Fruit fly (Drosophila melanogaster): ENCODE results near the gene CG14324.
A peak's percentile ranks its signal among the peaks of the same experiment; 100 is the strongest.

Gene CG14324

dm6 chr3R:17612587-17612986, 6.0 kb downstream of the CG14324 start, which contains the start of gene CG34281:
Gene CG34281 (plus strand): TSS chr3R:17612887.
- TF ChIP-seq mam (GFP tag; optimal IDR thresholded peaks at IDR 0.05) (no peak), pan (optimal IDR thresholded peaks at IDR 0.05) (no peak), pan (GFP tag; optimal IDR thresholded peaks at IDR 0.05 in 1 of 2, IDR thresholded peaks at IDR 0.05 in 1 of 2) (no peak)

- TF ChIP-seq CG17612 (GFP tag; IDR thresholded peaks at IDR 0.05) (no peak), CG12659 (GFP tag; optimal IDR thresholded peaks at IDR 0.05) (peak; percentile 19), tgo (GFP tag; IDR thresholded peaks at IDR 0.05) (peak; percentile 25; the same call in 1 of the 3 replicates), CG13424 (tag; optimal IDR thresholded peaks at IDR 0.05) (peak; percentile 49), Sox102F (GFP tag; optimal IDR thresholded peaks at IDR 0.05) (peak; percentile 10), CG9609 (GFP tag; optimal IDR thresholded peaks at IDR 0.05) (no peak), row (GFP tag; IDR thresholded peaks at IDR 0.05) (peak; percentile 25; the same call in 1 of the 3 replicates), Dek (tag; optimal IDR thresholded peaks at IDR 0.05) (peak; percentile 15), gcm2 (GFP tag; optimal IDR thresholded peaks at IDR 0.05) (no peak), CG11560 (tag; IDR thresholded peaks at IDR 0.05) (no peak), CG15269 (tag; optimal IDR thresholded peaks at IDR 0.05) (peak; percentile 61), dysf (GFP tag; IDR thresholded peaks at IDR 0.05) (peak; percentile 8; the same call in 1 of the 3 replicates), fd3F (GFP tag; optimal IDR thresholded peaks at IDR 0.05) (peak; percentile 44), Eip74EF (GFP tag; optimal IDR thresholded peaks at IDR 0.05) (no peak), CoRest (tag; optimal IDR thresholded peaks at IDR 0.05) (peak; percentile 53), sens (GFP tag) (no peak), CG2678 (tag; optimal IDR thresholded peaks at IDR 0.05) (peak; percentile 17), Hr51 (GFP tag; optimal IDR thresholded peaks at IDR 0.05) (peak in 1 of 2 experiments; percentile 30), CG7839 (tag; optimal IDR thresholded peaks at IDR 0.05) (peak; percentile 36), Oli (tag; optimal IDR thresholded peaks at IDR 0.05) (peak; percentile 20), CG11695 (GFP tag; IDR thresholded peaks at IDR 0.05) (0 out of 3 replicates have a peak, but pooled peaks have one; percentile 42), CG8924 (tag; optimal IDR thresholded peaks at IDR 0.05) (peak; percentile 30), unpg (GFP tag; optimal IDR thresholded peaks at IDR 0.05) (peak; percentile 9), pan (optimal IDR thresholded peaks at IDR 0.05) (no peak), pan (GFP tag; optimal IDR thresholded peaks at IDR 0.05 in 1 of 2, IDR thresholded peaks at IDR 0.05 in 1 of 2) (peak in 1 of 2 experiments; percentile 39), D19A (tag; optimal IDR thresholded peaks at IDR 0.05) (peak; percentile 39), CG17361 (GFP tag; IDR thresholded peaks at IDR 0.05) (0 out of 3 replicates have a peak, but pooled peaks have one; percentile 29), Ptx1 (GFP tag; IDR thresholded peaks at IDR 0.05) (peak; percentile 48), grau (tag; optimal IDR thresholded peaks at IDR 0.05) (peak; percentile 45), PHDP (tag; optimal IDR thresholded peaks at IDR 0.05) (peak; percentile 11), CG9817 (tag; optimal IDR thresholded peaks at IDR 0.05) (no peak), gem (tag; optimal IDR thresholded peaks at IDR 0.05) (peak; percentile 66), HLH3B (GFP tag; IDR thresholded peaks at IDR 0.05) (no peak), CG17385 (GFP tag; optimal IDR thresholded peaks at IDR 0.05) (no peak), slbo (GFP tag; IDR thresholded peaks at IDR 0.05) (peak; percentile 9; the same call in 1 of the 2 replicates)
Observed at dm6 chr3R:17611836-17612235, 6.8 kb downstream of the CG14324 start.

dm6 chr3R:17611411-17611810, 7.2 kb downstream of the CG14324 start, which contains the start of gene Edg91:
Gene Edg91 (minus strand): TSS chr3R:17611511.
- TF ChIP-seq da (GFP tag; optimal IDR thresholded peaks at IDR 0.05), result no peak
- peak; percentile 65; the same call in 1 of the 4 replicates for TF ChIP-seq chinmo (GFP tag; IDR thresholded peaks at IDR 0.05; ENCODE audit: partially characterized antibody)

Data from whole organism, embryonic.